Fruit fly (Drosophila melanogaster) whole organism, embryonic: ENCODE data around the gene Klp10A.

Source experiments
- Abd-B ChIP-seq: fragments of 200-800 bp; sonication (Bioruptor generic); optimal IDR thresholded peaks from 2 replicates; lab custom pipeline; 2018; ENCODE audit warnings: missing biosample characterization, mild to moderate bottlenecking, missing genetic modification characterization, moderate library complexity
- Atf3 ChIP-seq: fragments of 200-800 bp; sonication (Bioruptor generic); optimal IDR thresholded peaks from 3 replicates; lab custom pipeline; 2016; ENCODE audit warnings: missing biosample characterization, missing genetic modification characterization
- CG1024 ChIP-seq: fragments of 200-800 bp; sonication (Bioruptor generic); IDR thresholded peaks from 2 replicates; pipeline ENCODE4 v1.3.6; 2022; ENCODE audit warnings: missing biosample characterization, missing genetic modification characterization
- CG11247 ChIP-seq: fragments of 200-800 bp; sonication (Bioruptor generic); IDR thresholded peaks from 2 replicates; pipeline ENCODE4 v1.3.6; 2022; ENCODE audit warnings: missing biosample characterization, missing genetic modification characterization
- CG11398 ChIP-seq: fragments of 200-800 bp; sonication (Bioruptor generic); optimal IDR thresholded peaks from 2 replicates; lab custom pipeline; 2016; ENCODE audit warnings: missing biosample characterization, missing genetic modification characterization
- CG12071 ChIP-seq: fragments of 200-800 bp; sonication (Bioruptor generic); optimal IDR thresholded peaks from 3 replicates; lab custom pipeline; 2018; ENCODE audit warnings: missing biosample characterization, mild to moderate bottlenecking, missing genetic modification characterization
- CG12659 ChIP-seq: fragments of 200-800 bp; sonication (Bioruptor generic); optimal IDR thresholded peaks from 3 replicates; lab custom pipeline; 2017; ENCODE audit warnings: mild to moderate bottlenecking, missing biosample characterization, missing genetic modification reagents, missing genetic modification characterization
- CG12942 ChIP-seq: fragments of 200-800 bp; sonication (Bioruptor generic); optimal IDR thresholded peaks from 3 replicates; lab custom pipeline; 2016; ENCODE audit warnings: missing biosample characterization, missing genetic modification characterization
- CG15011 ChIP-seq: fragments of 200-800 bp; sonication (Bioruptor generic); optimal IDR thresholded peaks from 3 replicates; lab custom pipeline; 2018; ENCODE audit warnings: missing biosample characterization, mild to moderate bottlenecking, missing genetic modification characterization
- CG1602 ChIP-seq: fragments of 200-800 bp; sonication (Bioruptor generic); optimal IDR thresholded peaks from 3 replicates; lab custom pipeline; 2016; ENCODE audit warnings: missing biosample characterization, missing genetic modification characterization
- CG16813 ChIP-seq: fragments of 200-800 bp; sonication (Bioruptor generic); IDR thresholded peaks from 3 replicates; pipeline ENCODE4 v1.3.6; 2022; ENCODE audit warnings: missing biosample characterization, missing genetic modification characterization; ENCODE audit not compliant: partially characterized antibody
- CG17612 ChIP-seq: fragments of 200-800 bp; sonication (Bioruptor generic); IDR thresholded peaks from 2 replicates; pipeline ENCODE4 v1.3.6; 2022; ENCODE audit warnings: missing biosample characterization, missing genetic modification characterization
- CG17912 ChIP-seq: fragments of 200-800 bp; sonication (Bioruptor generic); optimal IDR thresholded peaks from 2 replicates; lab custom pipeline; 2018; ENCODE audit warnings: missing biosample characterization, mild to moderate bottlenecking, missing genetic modification characterization
- CG2120 ChIP-seq: fragments of 200-800 bp; sonication (Bioruptor generic); optimal IDR thresholded peaks from 3 replicates; lab custom pipeline; 2016; ENCODE audit warnings: missing biosample characterization, missing genetic modification characterization
- CG2202 ChIP-seq: fragments of 200-800 bp; sonication (Bioruptor generic); optimal IDR thresholded peaks from 2 replicates; lab custom pipeline; 2018; ENCODE audit warnings: missing biosample characterization, mild to moderate bottlenecking, missing genetic modification characterization
- CG5180 ChIP-seq: fragments of 200-800 bp; sonication (Bioruptor generic); optimal IDR thresholded peaks from 3 replicates; lab custom pipeline; 2017; ENCODE audit warnings: missing biosample characterization, missing genetic modification characterization, mild to moderate bottlenecking, moderate library complexity, missing genetic modification reagents
- CG7556 ChIP-seq: fragments of 200-800 bp; sonication (Bioruptor generic); optimal IDR thresholded peaks from 2 replicates; lab custom pipeline; 2017; ENCODE audit warnings: missing biosample characterization, mild to moderate bottlenecking, missing genetic modification characterization
- CG9437 ChIP-seq: fragments of 200-800 bp; sonication (Bioruptor generic); optimal IDR thresholded peaks from 2 replicates; lab custom pipeline; 2018; ENCODE audit warnings: missing biosample characterization, mild to moderate bottlenecking, missing genetic modification characterization
- Chrac-16 ChIP-seq: fragments of 200-800 bp; sonication (Bioruptor generic); optimal IDR thresholded peaks from 3 replicates; lab custom pipeline; 2016; ENCODE audit warnings: missing biosample characterization, missing genetic modification characterization
- CoRest ChIP-seq: fragments of 200-800 bp; sonication (Bioruptor generic); optimal IDR thresholded peaks from 3 replicates; lab custom pipeline; 2018; ENCODE audit warnings: missing biosample characterization, mild to moderate bottlenecking, missing genetic modification characterization, moderate library complexity
- D19A ChIP-seq: fragments of 200-800 bp; optimal IDR thresholded peaks from 3 replicates; lab custom pipeline; 2019; ENCODE audit warnings: missing biosample characterization, mild to moderate bottlenecking, missing genetic modification characterization, moderate library complexity
- Deaf1 ChIP-seq: fragments of 200-800 bp; optimal IDR thresholded peaks from 3 replicates; lab custom pipeline; 2019; ENCODE audit warnings: missing biosample characterization, mild to moderate bottlenecking, missing genetic modification characterization, moderate library complexity
- Doc2 ChIP-seq: fragments of 200-800 bp; sonication (Bioruptor generic); IDR thresholded peaks from 2 replicates; pipeline ENCODE4 v1.3.6; 2022; ENCODE audit warnings: missing biosample characterization, missing genetic modification characterization
- Eip74EF ChIP-seq, 2 experiments: fragments of 200-800 bp in 1 of 2; fragments of >200 bp in 1 of 2; sonication (Bioruptor generic) in 1 of 2; optimal IDR thresholded peaks; 2 replicates each; lab custom pipeline; 2017 to 2019; ENCODE audit warnings: missing biosample characterization in 2 of 2, missing genetic modification characterization in 2 of 2, mild to moderate bottlenecking in 1 of 2, moderate library complexity in 1 of 2
- Gug ChIP-seq: fragments of 200-800 bp; sonication (Bioruptor generic); IDR thresholded peaks from 4 replicates; pipeline ENCODE4 v1.3.6; 2022; ENCODE audit warnings: missing biosample characterization, missing genetic modification characterization
- Lim3 ChIP-seq: fragments of 200-800 bp; sonication (Bioruptor generic); IDR thresholded peaks from 2 replicates; pipeline ENCODE4 v1.3.6; 2022; ENCODE audit warnings: missing biosample characterization, missing genetic modification characterization
- MESR4 ChIP-seq: fragments of 200-800 bp; sonication (Bioruptor generic); optimal IDR thresholded peaks from 2 replicates; lab custom pipeline; 2018; ENCODE audit warnings: missing biosample characterization, mild to moderate bottlenecking, missing genetic modification characterization, moderate library complexity
- NK7.1 ChIP-seq: fragments of 200-800 bp; sonication (Bioruptor generic); optimal IDR thresholded peaks from 3 replicates; lab custom pipeline; 2016; ENCODE audit warnings: missing biosample characterization, missing genetic modification characterization
- Spps ChIP-seq: fragments of 200-800 bp; sonication (Bioruptor generic); optimal IDR thresholded peaks from 2 replicates; lab custom pipeline; 2018; ENCODE audit warnings: missing biosample characterization, mild to moderate bottlenecking, missing genetic modification characterization
- Sry-δ ChIP-seq: fragments of 200-800 bp; sonication (Bioruptor generic); optimal IDR thresholded peaks from 2 replicates; lab custom pipeline; 2016; ENCODE audit warnings: missing biosample characterization, missing genetic modification characterization
- Xrp1 ChIP-seq: fragments of 200-800 bp; sonication (Bioruptor generic); IDR thresholded peaks from 2 replicates; pipeline ENCODE4 v1.3.6; 2022; ENCODE audit warnings: missing biosample characterization, missing genetic modification characterization
- ara ChIP-seq: fragments of 200-800 bp; sonication (Bioruptor generic); IDR thresholded peaks from 2 replicates; pipeline ENCODE4 v1.3.6; 2022; ENCODE audit warnings: missing biosample characterization, missing genetic modification characterization
- az2 ChIP-seq: fragments of 200-800 bp; sonication (Bioruptor generic); optimal IDR thresholded peaks from 3 replicates; lab custom pipeline; 2016; ENCODE audit warnings: missing biosample characterization, missing genetic modification characterization
- bbx ChIP-seq: fragments of 200-800 bp; sonication (Bioruptor generic); IDR thresholded peaks from 2 replicates; pipeline ENCODE4 v1.3.6; 2022; ENCODE audit warnings: missing biosample characterization, missing genetic modification characterization; ENCODE audit not compliant: partially characterized antibody
- bcd ChIP-seq: fragments of 200-800 bp; sonication (Bioruptor generic); optimal IDR thresholded peaks from 2 replicates; lab custom pipeline; 2017; ENCODE audit warnings: missing biosample characterization, mild to moderate bottlenecking, missing genetic modification characterization
- caup ChIP-seq: fragments of 200-800 bp; sonication (Bioruptor generic); optimal IDR thresholded peaks from 3 replicates; lab custom pipeline; 2017; ENCODE audit warnings: missing biosample characterization, mild to moderate bottlenecking, missing genetic modification characterization, moderate library complexity; ENCODE audit not compliant: severe bottlenecking
- dmrt99B ChIP-seq: fragments of 200-800 bp; sonication (Bioruptor generic); optimal IDR thresholded peaks from 2 replicates; lab custom pipeline; 2018; ENCODE audit warnings: missing biosample characterization, mild to moderate bottlenecking, missing genetic modification characterization, moderate library complexity
- en ChIP-seq: fragments of 200-800 bp; sonication (Bioruptor generic); optimal IDR thresholded peaks from 2 replicates; lab custom pipeline; 2016; ENCODE audit warnings: missing biosample characterization, missing genetic modification characterization
- gfzf ChIP-seq: fragments of 200-800 bp; sonication (Bioruptor generic); optimal IDR thresholded peaks from 2 replicates; lab custom pipeline; 2016; ENCODE audit warnings: missing biosample characterization, mild to moderate bottlenecking, missing genetic modification characterization, moderate library complexity
- gsb-n ChIP-seq: fragments of 200-800 bp; sonication (Bioruptor generic); optimal IDR thresholded peaks from 3 replicates; lab custom pipeline; 2018; ENCODE audit warnings: missing biosample characterization, mild to moderate bottlenecking, missing genetic modification characterization
- knrl ChIP-seq: fragments of 200-800 bp; sonication (Bioruptor generic); IDR thresholded peaks from 3 replicates; pipeline ENCODE4 v1.3.6; 2022; ENCODE audit warnings: missing biosample characterization, missing genetic modification characterization; ENCODE audit not compliant: partially characterized antibody
- nau ChIP-seq: fragments of 200-800 bp; sonication (Bioruptor generic); optimal IDR thresholded peaks from 3 replicates; lab custom pipeline; 2017; ENCODE audit warnings: missing biosample characterization, mild to moderate bottlenecking, missing genetic modification characterization, missing genetic modification reagents
- org-1 ChIP-seq: fragments of 200-800 bp; sonication (Bioruptor generic); optimal IDR thresholded peaks from 2 replicates; lab custom pipeline; 2017; ENCODE audit warnings: missing biosample characterization, missing genetic modification characterization
- psq ChIP-seq: fragments of 200-800 bp; sonication (Bioruptor generic); optimal IDR thresholded peaks from 2 replicates; lab custom pipeline; 2017; ENCODE audit warnings: missing biosample characterization, missing genetic modification characterization
- ro ChIP-seq: fragments of 200-800 bp; sonication (Bioruptor generic); IDR thresholded peaks from 2 replicates; pipeline ENCODE4 v1.3.6; 2022; ENCODE audit warnings: missing biosample characterization, missing genetic modification characterization
- salm ChIP-seq: fragments of 200-800 bp; sonication (Bioruptor generic); optimal IDR thresholded peaks from 2 replicates; lab custom pipeline; 2018; ENCODE audit warnings: missing biosample characterization, mild to moderate bottlenecking, missing genetic modification characterization
- slbo ChIP-seq: fragments of 200-800 bp; sonication (Bioruptor generic); IDR thresholded peaks from 2 replicates; pipeline ENCODE4 v1.3.6; 2022; ENCODE audit warnings: missing biosample characterization, missing genetic modification characterization
- so ChIP-seq: fragments of 200-800 bp; sonication (Bioruptor generic); IDR thresholded peaks from 3 replicates; pipeline ENCODE4 v1.3.6; 2022; ENCODE audit warnings: missing biosample characterization, missing genetic modification characterization
- tap ChIP-seq: fragments of 200-800 bp; optimal IDR thresholded peaks from 3 replicates; lab custom pipeline; 2019; ENCODE audit warnings: missing biosample characterization, mild to moderate bottlenecking, missing genetic modification characterization, moderate library complexity
- wdn ChIP-seq: fragments of 200-800 bp; sonication (Bioruptor generic); IDR thresholded peaks from 2 replicates; pipeline ENCODE4 v1.3.6; 2022; ENCODE audit warnings: missing biosample characterization, missing genetic modification characterization
- zf30C ChIP-seq: fragments of 200-800 bp; sonication (Bioruptor generic); optimal IDR thresholded peaks from 3 replicates; lab custom pipeline; 2018; ENCODE audit warnings: missing biosample characterization, mild to moderate bottlenecking, missing genetic modification characterization

Klp10A gene

dm6 chrX:11146598-11147176 lies 9.8 kb upstream of the Klp10A start (continued):
- no peak for TF ChIP-seq CG17612 (GFP tag; lab: Robert Waterston, UW)
- TF ChIP-seq Deaf1 (tag; lab: Kevin White, UChicago) = no peak
- TF ChIP-seq CG9437 (GFP tag; lab: Kevin White, UChicago) = no peak
- TF ChIP-seq D19A (tag; lab: Kevin White, UChicago) = peak; percentile 12
- TF ChIP-seq caup (GFP tag; lab: Kevin White, UChicago) = peak; percentile 6
- TF ChIP-seq Sry-δ (GFP tag; lab: Kevin White, UChicago) = no peak
- no peak for TF ChIP-seq CG17912 (GFP tag; lab: Kevin White, UChicago)
- TF ChIP-seq CoRest (tag; lab: Kevin White, UChicago) = no peak
- TF ChIP-seq NK7.1 (GFP tag; lab: Kevin White, UChicago) = peak; percentile 6
- TF ChIP-seq CG2202 (tag; lab: Kevin White, UChicago) = no peak
- TF ChIP-seq CG12071 (GFP tag; lab: Kevin White, UChicago) = no peak
- TF ChIP-seq dmrt99B (tag; lab: Kevin White, UChicago) = no peak
- no peak for TF ChIP-seq ro (GFP tag; lab: Robert Waterston, UW)
- no peak for TF ChIP-seq en (GFP tag; lab: Kevin White, UChicago)
- no peak for TF ChIP-seq Lim3 (GFP tag; lab: Robert Waterston, UW)
- TF ChIP-seq tap = no peak
- TF ChIP-seq knrl (GFP tag; lab: Robert Waterston, UW) = no peak
- no peak for TF ChIP-seq Abd-B (GFP tag; lab: Kevin White, UChicago)
- no peak for TF ChIP-seq so (GFP tag; lab: Robert Waterston, UW)
- TF ChIP-seq CG5180 (GFP tag; lab: Kevin White, UChicago) = no peak
- TF ChIP-seq Doc2 (GFP tag; lab: Robert Waterston, UW) = no peak
- no peak for TF ChIP-seq psq
- no peak for TF ChIP-seq MESR4 (GFP tag; lab: Kevin White, UChicago)
- peak; percentile 33 for TF ChIP-seq org-1 (GFP tag; lab: Kevin White, UChicago)
- no peak for TF ChIP-seq zf30C (GFP tag; lab: Kevin White, UChicago)
- TF ChIP-seq CG12942 (GFP tag; lab: Kevin White, UChicago) = no peak
- TF ChIP-seq Spps (tag; lab: Kevin White, UChicago) = no peak
- TF ChIP-seq Chrac-16 (GFP tag; lab: Kevin White, UChicago) = no peak
- TF ChIP-seq Gug (GFP tag; lab: Robert Waterston, UW) = no peak; the same call in 3 of the 4 replicates
- peak; percentile 66; the same call in 1 of the 2 replicates for TF ChIP-seq Xrp1 (GFP tag; lab: Robert Waterston, UW)
- TF ChIP-seq CG16813 (GFP tag; lab: Robert Waterston, UW) = no peak
- no peak for TF ChIP-seq az2 (GFP tag; lab: Kevin White, UChicago)
- TF ChIP-seq nau (GFP tag; lab: Kevin White, UChicago) = no peak
- peak; percentile 1 for TF ChIP-seq CG12659 (GFP tag; lab: Kevin White, UChicago)
- TF ChIP-seq Atf3 (GFP tag; lab: Kevin White, UChicago) = no peak
- no peak for TF ChIP-seq gsb-n (tag; lab: Kevin White, UChicago)
- no peak for TF ChIP-seq CG2120 (GFP tag; lab: Kevin White, UChicago)
- no peak for TF ChIP-seq CG11398 (GFP tag; lab: Kevin White, UChicago)
- no peak for TF ChIP-seq bcd (GFP tag; lab: Kevin White, UChicago)
- no peak for TF ChIP-seq CG11247 (GFP tag; lab: Robert Waterston, UW)
- TF ChIP-seq CG15011 = no peak
- TF ChIP-seq CG7556 (GFP tag; lab: Kevin White, UChicago) = no peak
- TF ChIP-seq CG1024 (GFP tag; lab: Robert Waterston, UW) = no peak
- TF ChIP-seq CG1602 (GFP tag; lab: Kevin White, UChicago) = no peak
- no peak for TF ChIP-seq Eip74EF (GFP tag; optimal IDR thresholded peaks at IDR 0.05; lab: Kevin White, UChicago)
- no peak for TF ChIP-seq salm
- no peak for TF ChIP-seq wdn (GFP tag; lab: Robert Waterston, UW)
- no peak for TF ChIP-seq gfzf (GFP tag; lab: Kevin White, UChicago)
- no peak for TF ChIP-seq bbx (GFP tag; lab: Robert Waterston, UW)
- TF ChIP-seq ara = no peak
- no peak; the same call in 1 of the 2 replicates for TF ChIP-seq slbo (GFP tag; lab: Robert Waterston, UW)
